Fruit fly (Drosophila melanogaster) whole organism, wandering third instar larva: ENCODE data around the gene CG3434.

ENCODE experiments used
- psq ChIP-seq: fragments of 200-800 bp; sonication (Bioruptor generic); optimal IDR thresholded peaks from 3 replicates; lab custom pipeline; 2017; ENCODE audit warnings: missing biosample characterization, mild to moderate bottlenecking, missing genetic modification characterization, moderate library complexity
- sage ChIP-seq: fragments of 200-800 bp; sonication (Bioruptor generic); optimal IDR thresholded peaks from 2 replicates; lab custom pipeline; 2016; ENCODE audit warnings: missing biosample characterization, mild to moderate bottlenecking, missing genetic modification characterization

- TF ChIP-seq psq (GFP tag; lab: Kevin White, UChicago) (no peak), sage (no peak)
Observed at dm6 chr3L:9419328-9419727, 41.3 kb downstream of the CG3434 start.
